Fruit fly (Drosophila melanogaster) whole organism, embryonic: ENCODE data around the gene CG1143.
A peak's percentile ranks its signal among the peaks of the same experiment; 100 is the strongest.

Source experiments
- Antp ChIP-seq: fragments of 200-800 bp; sonication (Bioruptor generic); optimal IDR thresholded peaks from 3 replicates; lab custom pipeline; 2016; ENCODE audit warnings: missing biosample characterization, missing genetic modification characterization
- BEAF-32 ChIP-seq: fragments of 200-800 bp; sonication (Bioruptor generic); optimal IDR thresholded peaks from 3 replicates; lab custom pipeline; 2017; ENCODE audit warnings: missing biosample characterization, missing genetic modification characterization, mild to moderate bottlenecking, moderate library complexity, missing genetic modification reagents
- CG13287 ChIP-seq: fragments of 200-800 bp; sonication (Bioruptor generic); IDR thresholded peaks from 2 replicates; pipeline ENCODE4 v1.3.6; 2022; ENCODE audit warnings: missing biosample characterization, missing genetic modification characterization; ENCODE audit not compliant: partially characterized antibody
- CG15479 ChIP-seq: fragments of 200-800 bp; sonication (Bioruptor generic); optimal IDR thresholded peaks from 3 replicates; lab custom pipeline; 2019; ENCODE audit warnings: missing biosample characterization, mild to moderate bottlenecking, missing genetic modification characterization, moderate library complexity
- CG18262 ChIP-seq: fragments of 200-800 bp; optimal IDR thresholded peaks from 3 replicates; lab custom pipeline; 2019; ENCODE audit warnings: missing biosample characterization, mild to moderate bottlenecking, missing genetic modification characterization, moderate library complexity
- CG18619 ChIP-seq: fragments of 200-800 bp; sonication (Bioruptor generic); optimal IDR thresholded peaks from 3 replicates; lab custom pipeline; 2017; ENCODE audit warnings: missing biosample characterization, mild to moderate bottlenecking, missing genetic modification characterization
- CG2116 ChIP-seq: fragments of 200-800 bp; sonication (Bioruptor generic); optimal IDR thresholded peaks from 3 replicates; lab custom pipeline; 2018; ENCODE audit warnings: missing biosample characterization, mild to moderate bottlenecking, missing genetic modification characterization
- CG2678 ChIP-seq: fragments of 200-800 bp; sonication (Bioruptor generic); optimal IDR thresholded peaks from 3 replicates; lab custom pipeline; 2019; ENCODE audit warnings: missing biosample characterization, mild to moderate bottlenecking, missing genetic modification characterization, moderate library complexity
- CG3281 ChIP-seq: fragments of 200-800 bp; sonication (Bioruptor generic); optimal IDR thresholded peaks from 3 replicates; lab custom pipeline; 2017; ENCODE audit warnings: missing biosample characterization, mild to moderate bottlenecking, missing genetic modification characterization
- CG34224 ChIP-seq: fragments of 200-800 bp; sonication (Bioruptor generic); IDR thresholded peaks from 3 replicates; pipeline ENCODE4 v1.3.6; 2022; ENCODE audit warnings: missing biosample characterization, missing genetic modification characterization; ENCODE audit not compliant: partially characterized antibody
- CG4360 ChIP-seq: fragments of 200-800 bp; sonication (Bioruptor generic); IDR thresholded peaks from 2 replicates; pipeline ENCODE4 v1.3.6; 2022; ENCODE audit warnings: missing biosample characterization, missing genetic modification characterization
- CG7372 ChIP-seq: fragments of 200-800 bp; sonication (Bioruptor generic); IDR thresholded peaks from 2 replicates; pipeline ENCODE4 v1.3.6; 2022; ENCODE audit warnings: missing biosample characterization, missing genetic modification characterization
- CG8388 ChIP-seq: fragments of 200-800 bp; sonication (Bioruptor generic); optimal IDR thresholded peaks from 2 replicates; lab custom pipeline; 2019; ENCODE audit warnings: missing biosample characterization, mild to moderate bottlenecking, missing genetic modification characterization, moderate library complexity
- CG8478 ChIP-seq: fragments of >200 bp; optimal IDR thresholded peaks from 2 replicates; lab custom pipeline; 2018
- CTCF ChIP-seq: fragments of 200-800 bp; sonication (Bioruptor generic); optimal IDR thresholded peaks from 2 replicates; lab custom pipeline; 2017; ENCODE audit warnings: missing biosample characterization, mild to moderate bottlenecking, missing genetic modification characterization, moderate library complexity
- Dip3 ChIP-seq: fragments of 200-800 bp; sonication (Bioruptor generic); optimal IDR thresholded peaks from 3 replicates; lab custom pipeline; 2016; ENCODE audit warnings: missing biosample characterization, missing genetic modification characterization
- Dll ChIP-seq: fragments of 200-800 bp; sonication (Bioruptor generic); IDR thresholded peaks from 4 replicates; pipeline ENCODE4 v1.3.6; 2022; ENCODE audit warnings: missing biosample characterization, missing genetic modification characterization; ENCODE audit not compliant: partially characterized antibody
- Dp ChIP-seq: fragments of 200-800 bp; sonication (Bioruptor generic); optimal IDR thresholded peaks from 2 replicates; lab custom pipeline; 2018; ENCODE audit warnings: missing biosample characterization, mild to moderate bottlenecking, missing genetic modification characterization, moderate library complexity
- Dref ChIP-seq: fragments of 200-800 bp; sonication (Bioruptor generic); IDR thresholded peaks from 2 replicates; pipeline ENCODE4 v1.3.6; 2022; ENCODE audit warnings: missing biosample characterization, missing genetic modification characterization
- Ets65A ChIP-seq: fragments of 200-800 bp; sonication (Bioruptor generic); peaks from one replicate; lab custom pipeline; 2016; ENCODE audit warnings: missing biosample characterization, missing genetic modification characterization
- Lim3 ChIP-seq: fragments of 200-800 bp; sonication (Bioruptor generic); IDR thresholded peaks from 2 replicates; pipeline ENCODE4 v1.3.6; 2022; ENCODE audit warnings: missing biosample characterization, missing genetic modification characterization
- Rfx ChIP-seq: fragments of 200-800 bp; sonication (Bioruptor generic); IDR thresholded peaks from 2 replicates; pipeline ENCODE4 v1.3.6; 2022; ENCODE audit warnings: missing biosample characterization, missing genetic modification characterization
- Rx ChIP-seq: fragments of 200-800 bp; sonication (Bioruptor generic); IDR thresholded peaks from 2 replicates; pipeline ENCODE4 v1.3.6; 2022; ENCODE audit warnings: missing biosample characterization, missing genetic modification characterization
- Scr ChIP-seq: fragments of 200-800 bp; sonication (Bioruptor generic); IDR thresholded peaks from 2 replicates; pipeline ENCODE4 v1.3.6; 2022; ENCODE audit warnings: missing biosample characterization, missing genetic modification characterization; ENCODE audit not compliant: partially characterized antibody
- TFAM ChIP-seq: fragments of 200-800 bp; sonication (Bioruptor generic); optimal IDR thresholded peaks from 2 replicates; lab custom pipeline; 2017; ENCODE audit warnings: missing biosample characterization, missing genetic modification characterization, inconsistent platforms
- crp ChIP-seq, 2 experiments: fragments of 200-800 bp; sonication (Bioruptor generic); optimal IDR thresholded peaks; 2 replicates in 1 of 2; 3 replicates in 1 of 2; lab custom pipeline; 2017; ENCODE audit warnings: missing biosample characterization in 2 of 2, missing genetic modification characterization in 2 of 2, mild to moderate bottlenecking in 1 of 2, moderate library complexity in 1 of 2
- fd102C ChIP-seq: fragments of 200-800 bp; sonication (Bioruptor generic); optimal IDR thresholded peaks from 2 replicates; lab custom pipeline; 2018; ENCODE audit warnings: missing biosample characterization, mild to moderate bottlenecking, missing genetic modification characterization, moderate library complexity
- fu2 ChIP-seq: fragments of 200-800 bp; sonication (Bioruptor generic); optimal IDR thresholded peaks from 2 replicates; lab custom pipeline; 2016; ENCODE audit warnings: missing biosample characterization, missing genetic modification characterization
- inv ChIP-seq: fragments of 200-800 bp; sonication (Bioruptor generic); IDR thresholded peaks from 2 replicates; pipeline ENCODE4 v1.3.6; 2022; ENCODE audit warnings: missing biosample characterization, missing genetic modification characterization; ENCODE audit not compliant: partially characterized antibody
- ken ChIP-seq: fragments of 200-800 bp; sonication (Bioruptor generic); IDR thresholded peaks from 3 replicates; pipeline ENCODE4 v1.3.6; 2022; ENCODE audit warnings: missing biosample characterization, missing genetic modification characterization
- phol ChIP-seq: fragments of 200-800 bp; sonication (Bioruptor generic); optimal IDR thresholded peaks from 3 replicates; lab custom pipeline; 2018; ENCODE audit warnings: missing biosample characterization, mild to moderate bottlenecking, missing genetic modification characterization, moderate library complexity
- pnt ChIP-seq: fragments of 200-800 bp; sonication (Bioruptor generic); optimal IDR thresholded peaks from 3 replicates; lab custom pipeline; 2016; ENCODE audit warnings: missing biosample characterization, missing genetic modification characterization
- pzg ChIP-seq: fragments of 200-800 bp; sonication (Bioruptor generic); optimal IDR thresholded peaks from 3 replicates; lab custom pipeline; 2018; ENCODE audit warnings: missing biosample characterization, mild to moderate bottlenecking, missing genetic modification characterization, moderate library complexity
- sens ChIP-seq: fragments of 200-800 bp; sonication (Bioruptor generic); peaks from one replicate; lab custom pipeline; 2016; ENCODE audit warnings: missing biosample characterization, missing genetic modification characterization
- shn ChIP-seq: fragments of 200-800 bp; sonication (Bioruptor generic); optimal IDR thresholded peaks from 3 replicates; lab custom pipeline; 2016; ENCODE audit warnings: missing biosample characterization, missing genetic modification characterization
- stwl ChIP-seq: fragments of 200-800 bp; sonication (Bioruptor generic); optimal IDR thresholded peaks from 3 replicates; lab custom pipeline; 2018; ENCODE audit warnings: missing biosample characterization, mild to moderate bottlenecking, missing genetic modification characterization, moderate library complexity
- sug ChIP-seq: fragments of 200-800 bp; optimal IDR thresholded peaks from 2 replicates; lab custom pipeline; 2019; ENCODE audit warnings: missing biosample characterization, mild to moderate bottlenecking, missing genetic modification characterization, moderate library complexity
- trem ChIP-seq: fragments of 200-800 bp; optimal IDR thresholded peaks from 3 replicates; lab custom pipeline; 2019; ENCODE audit warnings: missing biosample characterization, mild to moderate bottlenecking, missing genetic modification characterization, moderate library complexity
- unc-4 ChIP-seq: fragments of 200-800 bp; sonication (Bioruptor generic); IDR thresholded peaks from 2 replicates; pipeline ENCODE4 v1.3.6; 2022; ENCODE audit warnings: missing biosample characterization, missing genetic modification characterization; ENCODE audit not compliant: partially characterized antibody
- usp ChIP-seq: fragments of >200 bp; optimal IDR thresholded peaks from 2 replicates; lab custom pipeline; 2017; ENCODE audit warnings: missing biosample characterization, missing genetic modification characterization

The CG1143 gene

dm6 chr3L:2600144-2600543 is 45.0 kb upstream of the CG1143 start, which contains the start of gene CG16986 (continued):
- peak; percentile 61 for TF ChIP-seq Ets65A (GFP tag; lab: Kevin White, UChicago)
- no peak for TF ChIP-seq Rfx (GFP tag; lab: Robert Waterston, UW)
- TF ChIP-seq Dip3 = no peak
- peak; percentile 14 for TF ChIP-seq stwl (tag; lab: Kevin White, UChicago)
- TF ChIP-seq CG8388 (GFP tag; lab: Kevin White, UChicago) = no peak
- no peak for TF ChIP-seq CG18619
- no peak for TF ChIP-seq Antp (GFP tag; lab: Kevin White, UChicago)
- peak; percentile 65 for TF ChIP-seq Dref (GFP tag; lab: Robert Waterston, UW)
- peak; percentile 15 for TF ChIP-seq BEAF-32
- TF ChIP-seq ken (GFP tag; lab: Robert Waterston, UW) = no peak
- TF ChIP-seq unc-4 (GFP tag; lab: Robert Waterston, UW) = peak; percentile 37; the same call in 1 of the 2 replicates
- peak; percentile 48; the same call in 3 of the 4 replicates for TF ChIP-seq Dll (GFP tag; lab: Robert Waterston, UW)
- no peak for TF ChIP-seq Lim3 (GFP tag; lab: Robert Waterston, UW)
- no peak for TF ChIP-seq CG3281 (GFP tag; lab: Kevin White, UChicago)
- peak; percentile 37; the same call in 1 of the 2 replicates for TF ChIP-seq CG13287 (GFP tag; lab: Robert Waterston, UW)
- TF ChIP-seq CG4360 (GFP tag; lab: Robert Waterston, UW) = no peak
- 0 out of 2 replicates have a peak, but pooled peaks have one; percentile 24 for TF ChIP-seq Scr (GFP tag; lab: Robert Waterston, UW)
- peak; percentile 33 for TF ChIP-seq CG2116 (GFP tag; lab: Kevin White, UChicago)
- peak; percentile 13 for TF ChIP-seq pzg (GFP tag; lab: Kevin White, UChicago)
- peak; percentile 11 for TF ChIP-seq Dp (GFP tag; lab: Kevin White, UChicago)
- TF ChIP-seq CG34224 (GFP tag; lab: Robert Waterston, UW) = peak; percentile 54; the same call in 1 of the 3 replicates
- TF ChIP-seq TFAM (GFP tag; lab: Kevin White, UChicago) = no peak
- no peak for TF ChIP-seq inv (GFP tag; lab: Robert Waterston, UW)
- peak; percentile 10 for TF ChIP-seq trem (tag; lab: Kevin White, UChicago)

dm6 chr3L:2608825-2609224 is 36.3 kb upstream of the CG1143 start:
- TF ChIP-seq CG8478 (lab: Kevin White, UChicago) (no peak), shn (GFP tag; lab: Kevin White, UChicago) (no peak), pnt (GFP tag; lab: Kevin White, UChicago) (no peak), usp (GFP tag; lab: Kevin White, UChicago) (no peak), sens (GFP tag; lab: Kevin White, UChicago) (peak; percentile 62), CTCF (peak; percentile 51), sug (tag; lab: Kevin White, UChicago) (no peak), CG2678 (no peak), crp (GFP tag; optimal IDR thresholded peaks at IDR 0.05; lab: Kevin White, UChicago) (no peak), fd102C (GFP tag; lab: Kevin White, UChicago) (no peak), fu2 (GFP tag; lab: Kevin White, UChicago) (no peak), phol (tag; lab: Kevin White, UChicago) (peak; percentile 43), CG7372 (GFP tag; lab: Robert Waterston, UW) (peak; percentile 82), CG15479 (no peak), Rx (GFP tag; lab: Robert Waterston, UW) (no peak), CG18262 (tag; lab: Kevin White, UChicago) (no peak)
- TF ChIP-seq, all 482 proteins: peak for 4
